Worm (Caenorhabditis elegans) whole organism, early embryonic: ENCODE data around the gene M162.7.

Experiments
- B0310.2 ChIP-seq: sonication (generic microtip); optimal IDR thresholded peaks from 2 replicates; lab custom pipeline; 2016; ENCODE audit warnings: mild to moderate bottlenecking, missing genetic modification characterization, missing compliant biosample characterization
- F13C5.2 ChIP-seq: sonication (generic microtip); optimal IDR thresholded peaks from 2 replicates; lab custom pipeline; 2017; ENCODE audit warnings: mild to moderate bottlenecking, missing genetic modification characterization, inconsistent platforms, missing compliant biosample characterization
- aly-1 ChIP-seq: sonication (generic microtip); optimal IDR thresholded peaks from 2 replicates; lab custom pipeline; 2016; ENCODE audit warnings: missing genetic modification characterization, missing compliant biosample characterization
- ama-1 ChIP-seq: fragments of 150-350 bp; optimal IDR thresholded peaks from 2 replicates; lab custom pipeline; 2014
- ceh-13 ChIP-seq: fragments of 200-800 bp; sonication (Bioruptor generic); optimal IDR thresholded peaks from 2 replicates; lab custom pipeline; 2018; ENCODE audit warnings: mild to moderate bottlenecking, missing genetic modification characterization, missing compliant biosample characterization
- ceh-36 ChIP-seq: sonication (generic microtip); optimal IDR thresholded peaks from 2 replicates; lab custom pipeline; 2016; ENCODE audit warnings: missing genetic modification characterization, inconsistent platforms, missing compliant biosample characterization
- ets-7 ChIP-seq: sonication (generic microtip); optimal IDR thresholded peaks from 2 replicates; lab custom pipeline; 2016; ENCODE audit warnings: missing genotype, missing genetic modification characterization, missing compliant biosample characterization
- flt-1 ChIP-seq: fragments of 200-800 bp; sonication (Bioruptor generic); IDR thresholded peaks from 2 replicates; pipeline ENCODE4 v1.3.6; 2022; ENCODE audit warnings: missing genetic modification characterization, missing compliant biosample characterization
- hmbx-1 ChIP-seq: sonication (generic microtip); optimal IDR thresholded peaks from 2 replicates; lab custom pipeline; 2016; ENCODE audit warnings: mild to moderate bottlenecking, missing genetic modification characterization, missing compliant biosample characterization
- hmg-4 ChIP-seq: fragments of 200-800 bp; sonication (Bioruptor generic); optimal IDR thresholded peaks from 2 replicates; lab custom pipeline; 2018; ENCODE audit warnings: mild to moderate bottlenecking, missing genetic modification characterization, missing compliant biosample characterization
- hnd-1 ChIP-seq: sonication (generic microtip); optimal IDR thresholded peaks from 2 replicates; lab custom pipeline; 2016; ENCODE audit warnings: missing genetic modification characterization, missing compliant biosample characterization
- pes-1 ChIP-seq: fragments of 200-800 bp; sonication (Bioruptor generic); IDR thresholded peaks from 2 replicates; pipeline ENCODE4 v1.3.6; 2022; ENCODE audit warnings: missing genetic modification reagents, missing genetic modification characterization, missing compliant biosample characterization
- scrt-1 ChIP-seq: fragments of 200-800 bp; sonication (Bioruptor generic); IDR thresholded peaks from 2 replicates; pipeline ENCODE4 v1.3.6; 2022; ENCODE audit warnings: missing genetic modification characterization, missing compliant biosample characterization
- sea-1 ChIP-seq: fragments of 200-800 bp; sonication (Bioruptor generic); conservative IDR thresholded peaks from 2 replicates; pipeline ENCODE4 v1.3.6; 2022; ENCODE audit warnings: missing genetic modification characterization, missing compliant biosample characterization
- tbx-11 ChIP-seq: fragments of 200-800 bp; sonication (Bioruptor generic); IDR thresholded peaks from 2 replicates; pipeline ENCODE4 v1.3.6; 2022; ENCODE audit warnings: missing genetic modification characterization, missing compliant biosample characterization
- tbx-37 ChIP-seq: fragments of 200-800 bp; sonication (Bioruptor generic); conservative IDR thresholded peaks from 2 replicates; pipeline ENCODE4 v1.3.6; 2022; ENCODE audit warnings: missing genetic modification reagents, missing genetic modification characterization, missing compliant biosample characterization
- tra-4 ChIP-seq: sonication (generic microtip); optimal IDR thresholded peaks from 2 replicates; lab custom pipeline; 2017; ENCODE audit warnings: missing genetic modification characterization, missing compliant biosample characterization

The M162.7 gene

DNA sequence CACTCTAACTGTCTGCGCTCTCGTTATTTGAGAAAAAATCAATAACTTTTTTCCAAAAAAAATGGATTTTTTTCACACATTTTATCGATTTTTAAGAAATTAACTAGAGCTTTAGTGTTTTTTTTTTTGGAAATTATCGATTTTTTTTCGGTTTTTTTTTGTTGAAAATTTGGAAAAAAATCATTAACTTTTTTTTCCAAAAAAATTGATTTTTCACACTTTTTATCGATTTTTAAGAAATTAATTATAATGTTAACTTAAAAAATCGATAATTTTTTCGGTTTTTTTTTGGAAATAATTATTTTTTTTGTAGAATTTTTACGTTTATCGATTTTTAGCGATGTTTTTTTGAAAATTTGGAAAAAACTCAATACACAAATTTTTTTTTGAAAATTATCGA is 50.6 kb downstream of the M162.7 start:
- TF ChIP-seq tbx-11 (GFP tag; lab: Robert Waterston, UW), result no peak
- TF ChIP-seq hnd-1, result no peak
- no peak for TF ChIP-seq ets-7
- TF ChIP-seq tra-4 (tag; lab: Kevin White, UChicago), result no peak
- no peak for TF ChIP-seq aly-1 (tag; lab: Kevin White, UChicago)

ce11 chrV:19743794-19744193 is 51.0 kb downstream of the M162.7 start:
- TF ChIP-seq sea-1 (GFP tag; lab: Robert Waterston, UW), result 0 out of 2 replicates have a peak, but pooled peaks have one; percentile 32
- TF ChIP-seq ama-1, result no peak
- no peak for TF ChIP-seq pes-1

DNA sequence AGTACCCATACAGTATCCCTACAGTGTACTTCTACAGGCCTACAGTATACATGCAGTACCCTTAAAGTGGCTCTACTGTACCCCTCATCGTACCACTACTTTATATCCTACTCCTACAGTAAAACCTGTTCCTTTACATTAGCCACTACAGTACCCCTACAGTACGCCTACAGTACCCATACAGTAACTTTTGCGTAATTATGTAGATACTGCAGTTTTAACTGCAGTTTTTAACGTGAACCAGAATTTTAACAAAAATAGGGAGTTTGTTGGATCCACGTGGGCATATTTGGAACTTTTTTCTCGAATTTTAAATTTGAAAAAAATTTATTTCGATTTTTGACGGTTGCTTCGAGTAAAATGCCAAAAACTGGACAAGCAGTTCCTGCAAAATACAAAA is 51.5 kb downstream of the M162.7 start, which contains the start of gene W04E12.4:
Gene W04E12.4, plus strand, starts transcription at position 301 of the 400 bp plus-strand sequence.
- TF ChIP-seq ceh-13 (GFP tag; lab: Kevin White, UChicago) (no peak), scrt-1 (no peak), tbx-37 (GFP tag; lab: Robert Waterston, UW) (no peak), hmbx-1 (tag; lab: Kevin White, UChicago) (no peak), F13C5.2 (tag; lab: Kevin White, UChicago) (no peak), aly-1 (tag; lab: Kevin White, UChicago) (no peak), tbx-11 (GFP tag; lab: Robert Waterston, UW) (no peak), ama-1 (no peak), pes-1 (no peak), tra-4 (tag; lab: Kevin White, UChicago) (no peak), ceh-36 (tag; lab: Kevin White, UChicago) (no peak), B0310.2 (tag; lab: Kevin White, UChicago) (no peak), sea-1 (GFP tag; lab: Robert Waterston, UW) (no peak), hnd-1 (no peak), ets-7 (no peak), flt-1 (GFP tag; lab: Robert Waterston, UW) (no peak), hmg-4 (no peak)
